Worm (Caenorhabditis elegans) whole organism, early embryonic: ENCODE data around the gene dhs-8.

Experiments used
- B0310.2 ChIP-seq: sonication (generic microtip); optimal IDR thresholded peaks from 2 replicates; lab custom pipeline; 2016; ENCODE audit warnings: mild to moderate bottlenecking, missing genetic modification characterization, missing compliant biosample characterization
- F13C5.2 ChIP-seq: sonication (generic microtip); optimal IDR thresholded peaks from 2 replicates; lab custom pipeline; 2017; ENCODE audit warnings: mild to moderate bottlenecking, missing genetic modification characterization, inconsistent platforms, missing compliant biosample characterization
- aly-1 ChIP-seq: sonication (generic microtip); optimal IDR thresholded peaks from 2 replicates; lab custom pipeline; 2016; ENCODE audit warnings: missing genetic modification characterization, missing compliant biosample characterization
- ama-1 ChIP-seq: fragments of 150-350 bp; optimal IDR thresholded peaks from 2 replicates; lab custom pipeline; 2014
- ceh-13 ChIP-seq: fragments of 200-800 bp; sonication (Bioruptor generic); optimal IDR thresholded peaks from 2 replicates; lab custom pipeline; 2018; ENCODE audit warnings: mild to moderate bottlenecking, missing genetic modification characterization, missing compliant biosample characterization
- ceh-36 ChIP-seq: sonication (generic microtip); optimal IDR thresholded peaks from 2 replicates; lab custom pipeline; 2016; ENCODE audit warnings: missing genetic modification characterization, inconsistent platforms, missing compliant biosample characterization
- ets-7 ChIP-seq: sonication (generic microtip); optimal IDR thresholded peaks from 2 replicates; lab custom pipeline; 2016; ENCODE audit warnings: missing genotype, missing genetic modification characterization, missing compliant biosample characterization
- flt-1 ChIP-seq: fragments of 200-800 bp; sonication (Bioruptor generic); IDR thresholded peaks from 2 replicates; pipeline ENCODE4 v1.3.6; 2022; ENCODE audit warnings: missing genetic modification characterization, missing compliant biosample characterization
- hmbx-1 ChIP-seq: sonication (generic microtip); optimal IDR thresholded peaks from 2 replicates; lab custom pipeline; 2016; ENCODE audit warnings: mild to moderate bottlenecking, missing genetic modification characterization, missing compliant biosample characterization
- hmg-4 ChIP-seq: fragments of 200-800 bp; sonication (Bioruptor generic); optimal IDR thresholded peaks from 2 replicates; lab custom pipeline; 2018; ENCODE audit warnings: mild to moderate bottlenecking, missing genetic modification characterization, missing compliant biosample characterization
- hnd-1 ChIP-seq: sonication (generic microtip); optimal IDR thresholded peaks from 2 replicates; lab custom pipeline; 2016; ENCODE audit warnings: missing genetic modification characterization, missing compliant biosample characterization
- pes-1 ChIP-seq: fragments of 200-800 bp; sonication (Bioruptor generic); IDR thresholded peaks from 2 replicates; pipeline ENCODE4 v1.3.6; 2022; ENCODE audit warnings: missing genetic modification reagents, missing genetic modification characterization, missing compliant biosample characterization
- scrt-1 ChIP-seq: fragments of 200-800 bp; sonication (Bioruptor generic); IDR thresholded peaks from 2 replicates; pipeline ENCODE4 v1.3.6; 2022; ENCODE audit warnings: missing genetic modification characterization, missing compliant biosample characterization
- sea-1 ChIP-seq: fragments of 200-800 bp; sonication (Bioruptor generic); conservative IDR thresholded peaks from 2 replicates; pipeline ENCODE4 v1.3.6; 2022; ENCODE audit warnings: missing genetic modification characterization, missing compliant biosample characterization
- tbx-11 ChIP-seq: fragments of 200-800 bp; sonication (Bioruptor generic); IDR thresholded peaks from 2 replicates; pipeline ENCODE4 v1.3.6; 2022; ENCODE audit warnings: missing genetic modification characterization, missing compliant biosample characterization
- tbx-37 ChIP-seq: fragments of 200-800 bp; sonication (Bioruptor generic); conservative IDR thresholded peaks from 2 replicates; pipeline ENCODE4 v1.3.6; 2022; ENCODE audit warnings: missing genetic modification reagents, missing genetic modification characterization, missing compliant biosample characterization
- tra-4 ChIP-seq: sonication (generic microtip); optimal IDR thresholded peaks from 2 replicates; lab custom pipeline; 2017; ENCODE audit warnings: missing genetic modification characterization, missing compliant biosample characterization

dhs-8 gene

ce11 chrII:14500122-14500521 is 2.3 kb downstream of the dhs-8 start, which contains the start of gene K10H10.4:
Gene K10H10.4 (plus strand): TSS chrII:14500422.
- TF ChIP-seq flt-1, result no peak
- TF ChIP-seq tbx-37 (GFP tag; lab: Robert Waterston, UW), result no peak
- TF ChIP-seq ceh-36 (tag; lab: Kevin White, UChicago), result no peak
- no peak for TF ChIP-seq ceh-13 (GFP tag; lab: Kevin White, UChicago)
- no peak for TF ChIP-seq F13C5.2 (tag; lab: Kevin White, UChicago)
- no peak for TF ChIP-seq hnd-1 (tag; lab: Kevin White, UChicago)
- TF ChIP-seq ama-1 (lab: Kevin White, UChicago), result no peak
- TF ChIP-seq tbx-11, result no peak
- no peak for TF ChIP-seq scrt-1 (GFP tag; lab: Robert Waterston, UW)
- TF ChIP-seq sea-1 (GFP tag; lab: Robert Waterston, UW), result no peak
- TF ChIP-seq ets-7 (tag; lab: Kevin White, UChicago), result no peak
- no peak for TF ChIP-seq aly-1 (tag; lab: Kevin White, UChicago)
- no peak for TF ChIP-seq tra-4 (tag; lab: Kevin White, UChicago)
- TF ChIP-seq pes-1 (GFP tag; lab: Robert Waterston, UW), result no peak
- TF ChIP-seq hmg-4 (GFP tag; lab: Kevin White, UChicago), result no peak
- no peak for TF ChIP-seq hmbx-1 (tag; lab: Kevin White, UChicago)

DNA sequence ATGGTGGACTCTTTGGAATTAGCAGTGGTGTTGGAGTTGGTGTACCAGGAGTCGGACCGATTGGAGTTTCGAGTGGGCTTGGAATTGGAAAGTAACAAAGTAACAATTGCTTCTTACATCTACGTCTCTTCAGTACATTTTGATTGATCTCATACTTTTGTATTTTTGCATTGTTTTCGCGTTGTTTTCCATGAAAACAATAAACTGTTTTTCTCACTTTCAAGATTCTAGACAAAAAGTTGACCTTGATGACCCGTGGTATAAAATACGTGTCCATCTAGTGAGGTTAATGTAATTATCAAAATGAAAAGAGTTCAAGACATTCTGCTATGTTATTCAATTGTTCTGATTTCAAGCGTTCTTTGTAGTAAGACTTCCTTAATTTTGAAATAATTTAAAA is 3.6 kb downstream of the dhs-8 start, which contains the start of gene K10H10.5:
K10H10.5 (plus strand) TSS at position 301 of the 400 bp plus-strand sequence.
- TF ChIP-seq hnd-1 (tag; lab: Kevin White, UChicago) (no peak), sea-1 (GFP tag; lab: Robert Waterston, UW) (no peak), ceh-13 (GFP tag; lab: Kevin White, UChicago) (no peak), scrt-1 (GFP tag; lab: Robert Waterston, UW) (no peak), flt-1 (no peak), hmbx-1 (tag; lab: Kevin White, UChicago) (no peak), aly-1 (tag; lab: Kevin White, UChicago) (no peak), ceh-36 (tag; lab: Kevin White, UChicago) (no peak), tbx-11 (no peak), F13C5.2 (tag; lab: Kevin White, UChicago) (no peak), B0310.2 (tag; lab: Kevin White, UChicago) (no peak), tbx-37 (GFP tag; lab: Robert Waterston, UW) (no peak), ama-1 (lab: Kevin White, UChicago) (no peak), hmg-4 (GFP tag; lab: Kevin White, UChicago) (no peak)

DNA sequence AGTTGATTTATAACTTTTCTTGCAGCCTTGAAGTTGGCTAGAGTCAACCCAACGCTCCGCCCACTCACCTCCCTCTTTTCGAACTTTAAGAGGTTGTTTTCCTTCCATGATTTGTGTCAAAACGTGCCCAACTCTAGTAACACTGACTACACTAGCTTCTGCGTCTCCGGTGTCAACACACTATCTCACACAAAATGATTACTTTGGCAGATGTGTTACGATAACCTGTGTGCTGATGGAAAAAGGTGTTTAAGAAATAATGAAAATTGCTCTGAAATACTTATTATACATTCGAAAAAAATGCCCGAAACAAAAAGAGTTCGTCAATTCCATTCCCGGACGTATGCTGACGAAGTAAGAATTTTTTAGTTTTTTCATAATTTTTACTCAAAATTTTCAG is 5.2 kb downstream of the dhs-8 start, which contains the start of gene K10H10.6:
K10H10.6 (plus strand) TSS at position 301 of the 400 bp plus-strand sequence.
- no peak for TF ChIP-seq tbx-37 (GFP tag; lab: Robert Waterston, UW)
- TF ChIP-seq tra-4 (tag; lab: Kevin White, UChicago), result no peak
- TF ChIP-seq ceh-36 (tag; lab: Kevin White, UChicago), result no peak
- TF ChIP-seq tbx-11, result no peak
- no peak for TF ChIP-seq ama-1 (lab: Kevin White, UChicago)
- TF ChIP-seq aly-1 (tag; lab: Kevin White, UChicago), result no peak
- TF ChIP-seq scrt-1 (GFP tag; lab: Robert Waterston, UW), result no peak
- no peak for TF ChIP-seq sea-1 (GFP tag; lab: Robert Waterston, UW)
- no peak for TF ChIP-seq F13C5.2 (tag; lab: Kevin White, UChicago)
- no peak for TF ChIP-seq pes-1 (GFP tag; lab: Robert Waterston, UW)
- TF ChIP-seq ceh-13 (GFP tag; lab: Kevin White, UChicago), result no peak
- TF ChIP-seq hmbx-1 (tag; lab: Kevin White, UChicago), result no peak
- TF ChIP-seq hnd-1 (tag; lab: Kevin White, UChicago), result no peak

DNA sequence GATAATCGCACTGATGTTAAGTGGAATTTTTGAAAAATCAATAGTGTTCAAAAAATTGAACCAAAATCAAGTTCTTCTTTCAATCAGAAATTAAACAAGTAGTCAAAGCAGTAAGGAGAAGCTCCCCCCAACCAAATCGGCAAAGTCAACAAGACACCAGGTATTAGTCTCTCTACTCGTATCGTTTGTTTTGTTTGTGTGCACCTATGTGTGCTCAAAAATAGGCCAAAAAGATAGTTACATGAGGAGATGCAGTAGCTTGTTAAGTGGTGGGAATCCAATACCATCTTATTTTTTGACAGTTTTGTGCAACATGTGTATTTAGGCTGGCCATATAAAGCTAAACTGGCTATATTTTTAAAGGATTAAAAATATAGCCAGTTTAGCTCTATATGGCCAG is 8.4 kb downstream of the dhs-8 start, which contains the start of gene K10H10.12:
K10H10.12 (minus strand) TSS at position 101 of the 400 bp plus-strand sequence.
- TF ChIP-seq ceh-13 (GFP tag; lab: Kevin White, UChicago), result no peak
- TF ChIP-seq B0310.2 (tag; lab: Kevin White, UChicago), result no peak
- TF ChIP-seq tra-4 (tag; lab: Kevin White, UChicago), result no peak
- TF ChIP-seq F13C5.2 (tag; lab: Kevin White, UChicago), result no peak
- no peak for TF ChIP-seq tbx-37 (GFP tag; lab: Robert Waterston, UW)
- no peak for TF ChIP-seq ama-1 (lab: Kevin White, UChicago)
- TF ChIP-seq ets-7 (tag; lab: Kevin White, UChicago), result no peak
- no peak for TF ChIP-seq scrt-1 (GFP tag; lab: Robert Waterston, UW)
- TF ChIP-seq tbx-11, result no peak
- no peak for TF ChIP-seq hnd-1 (tag; lab: Kevin White, UChicago)
- TF ChIP-seq aly-1 (tag; lab: Kevin White, UChicago), result no peak
- no peak for TF ChIP-seq ceh-36 (tag; lab: Kevin White, UChicago)
- no peak for TF ChIP-seq sea-1 (GFP tag; lab: Robert Waterston, UW)
- no peak for TF ChIP-seq flt-1
- no peak for TF ChIP-seq hmg-4 (GFP tag; lab: Kevin White, UChicago)
- no peak for TF ChIP-seq hmbx-1 (tag; lab: Kevin White, UChicago)
- no peak for TF ChIP-seq pes-1 (GFP tag; lab: Robert Waterston, UW)

ce11 chrII:14507563-14507962 is 9.7 kb downstream of the dhs-8 start, which contains the start of the genes K10H10.7 and K10H10.10:
Gene K10H10.7 (minus strand): TSS chrII:14507663.
Gene K10H10.10 (plus strand): TSS chrII:14507766.
- TF ChIP-seq hnd-1 (tag; lab: Kevin White, UChicago), result no peak
- TF ChIP-seq flt-1, result no peak
- no peak for TF ChIP-seq tbx-11
- no peak for TF ChIP-seq ceh-13 (GFP tag; lab: Kevin White, UChicago)
- TF ChIP-seq ets-7 (tag; lab: Kevin White, UChicago), result no peak
- TF ChIP-seq pes-1 (GFP tag; lab: Robert Waterston, UW), result no peak
- TF ChIP-seq ama-1 (lab: Kevin White, UChicago), result no peak
- no peak for TF ChIP-seq ceh-36 (tag; lab: Kevin White, UChicago)
- no peak for TF ChIP-seq sea-1 (GFP tag; lab: Robert Waterston, UW)
- TF ChIP-seq hmbx-1 (tag; lab: Kevin White, UChicago), result no peak
- TF ChIP-seq tbx-37 (GFP tag; lab: Robert Waterston, UW), result no peak
- TF ChIP-seq scrt-1 (GFP tag; lab: Robert Waterston, UW), result no peak
- no peak for TF ChIP-seq hmg-4 (GFP tag; lab: Kevin White, UChicago)
- TF ChIP-seq tra-4 (tag; lab: Kevin White, UChicago), result no peak
- no peak for TF ChIP-seq B0310.2 (tag; lab: Kevin White, UChicago)
- TF ChIP-seq F13C5.2 (tag; lab: Kevin White, UChicago), result no peak

- TF ChIP-seq ceh-13 (GFP tag; lab: Kevin White, UChicago), result no peak
- TF ChIP-seq sea-1 (GFP tag; lab: Robert Waterston, UW), result no peak
- no peak for TF ChIP-seq ceh-36 (tag; lab: Kevin White, UChicago)
- TF ChIP-seq flt-1, result no peak
- no peak for TF ChIP-seq hmbx-1 (tag; lab: Kevin White, UChicago)
- TF ChIP-seq tra-4 (tag; lab: Kevin White, UChicago), result no peak
- TF ChIP-seq ama-1 (lab: Kevin White, UChicago), result no peak
- no peak for TF ChIP-seq pes-1 (GFP tag; lab: Robert Waterston, UW)
- TF ChIP-seq hnd-1 (tag; lab: Kevin White, UChicago), result no peak
- TF ChIP-seq tbx-11, result no peak
- TF ChIP-seq F13C5.2 (tag; lab: Kevin White, UChicago), result no peak
- no peak for TF ChIP-seq tbx-37 (GFP tag; lab: Robert Waterston, UW)
Observed at ce11 chrII:14510162-14510561, 12.3 kb downstream of the dhs-8 start.
